Worm (Caenorhabditis elegans): ENCODE results near the gene F39D8.3.

The F39D8.3 gene

DNA sequence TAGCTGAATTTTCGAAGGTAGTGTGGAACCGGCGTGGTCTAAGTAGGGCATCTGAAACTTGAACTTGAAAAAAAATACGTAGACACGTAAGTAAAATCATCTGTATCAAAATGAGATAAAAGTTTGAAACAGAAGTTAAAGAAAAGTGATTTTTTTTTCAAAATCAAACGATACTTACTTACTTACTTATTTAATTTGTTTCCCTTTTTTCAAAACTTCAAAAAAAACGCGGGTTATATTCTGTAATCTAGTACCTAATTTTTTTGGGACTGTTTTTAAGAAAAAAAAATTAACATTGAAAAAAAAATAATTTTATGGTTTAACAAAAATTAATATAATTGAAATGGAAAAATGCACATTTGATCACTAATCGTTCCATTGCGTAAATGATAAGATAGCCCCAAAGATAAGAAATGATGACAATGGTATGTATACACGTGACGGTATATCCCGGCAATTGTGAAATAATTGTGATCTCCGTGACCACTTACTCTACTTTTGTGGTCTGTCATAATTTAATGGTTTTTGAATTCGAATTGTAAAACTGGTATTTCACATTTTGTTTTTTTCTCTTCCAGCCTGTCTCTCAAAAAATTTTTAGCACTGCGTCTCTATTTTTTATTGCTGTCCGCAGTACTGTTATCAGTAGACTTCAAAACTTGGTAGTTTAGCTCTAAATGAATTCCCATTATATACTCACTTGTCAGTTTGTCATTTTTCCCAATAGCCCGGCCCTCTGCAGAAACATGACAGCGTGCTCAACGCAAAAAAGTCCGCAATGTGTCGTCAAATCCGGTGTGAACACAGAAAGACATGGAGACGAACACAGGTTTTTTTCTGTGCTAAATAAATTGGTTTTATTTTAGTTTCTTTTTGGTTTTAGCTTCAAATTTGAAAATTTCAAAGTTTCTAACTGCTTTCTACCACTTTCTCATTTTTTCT, 20.2 kb downstream of the F39D8.3 start, which contains the start of gene mocs-1 (continued):
- no peak for TF ChIP-seq sox-4 (tag; optimal IDR thresholded peaks at IDR 0.05)
- TF ChIP-seq lin-13 (GFP tag; optimal IDR thresholded peaks at IDR 0.05) = no peak
- peak in 1 of 6 experiments; percentile 42 for TF ChIP-seq elt-3 (tag; optimal IDR thresholded peaks at IDR 0.05)
- no peak for TF ChIP-seq swsn-7 (tag; optimal IDR thresholded peaks at IDR 0.05)
- TF ChIP-seq lsy-2 (tag; optimal IDR thresholded peaks at IDR 0.05) = peak in 1 of 2 experiments; percentile 30
- TF ChIP-seq lir-3 (tag; optimal IDR thresholded peaks at IDR 0.05; ENCODE audit: poor library complexity) = no peak
- peak; percentile 84 for TF ChIP-seq F16B12.6 (tag; optimal IDR thresholded peaks at IDR 0.05)
- TF ChIP-seq snpc-4 (tag; optimal IDR thresholded peaks at IDR 0.05) = no peak
- TF ChIP-seq snu-23 (GFP tag; optimal IDR thresholded peaks at IDR 0.05) = peak; percentile 48
- TF ChIP-seq vab-15 (tag; optimal IDR thresholded peaks at IDR 0.05) = no peak
- TF ChIP-seq nhr-20 (tag; optimal IDR thresholded peaks at IDR 0.05) = peak; percentile 28
- no peak for TF ChIP-seq ceh-88 (GFP tag; IDR thresholded peaks at IDR 0.05)
- TF ChIP-seq pqm-1 (tag; optimal IDR thresholded peaks at IDR 0.05) = no peak
- peak; percentile 44 for TF ChIP-seq lin-14 (GFP tag; optimal IDR thresholded peaks at IDR 0.05)
- no peak for TF ChIP-seq ama-1 (optimal IDR thresholded peaks at IDR 0.05)
- TF ChIP-seq sptf-1 (tag; optimal IDR thresholded peaks at IDR 0.05) = no peak
- TF ChIP-seq nhr-71 (tag; optimal IDR thresholded peaks at IDR 0.05) = peak; percentile 30
- no peak for TF ChIP-seq ceh-90 (tag; optimal IDR thresholded peaks at IDR 0.05)
- no peak for TF ChIP-seq pax-3 (tag; optimal IDR thresholded peaks at IDR 0.05)
- no peak for TF ChIP-seq unc-62 (GFP tag; optimal IDR thresholded peaks at IDR 0.05)
- TF ChIP-seq hlh-4 (tag; optimal IDR thresholded peaks at IDR 0.05) = no peak
- no peak for TF ChIP-seq mef-2 (tag; optimal IDR thresholded peaks at IDR 0.05)
- no peak for TF ChIP-seq aha-1 (tag; optimal IDR thresholded peaks at IDR 0.05)
- no peak for TF ChIP-seq sup-37 (GFP tag; optimal IDR thresholded peaks at IDR 0.05)
- peak; percentile 62 for TF ChIP-seq nhr-85 (tag)
- TF ChIP-seq dsc-1 (tag; optimal IDR thresholded peaks at IDR 0.05) = no peak
- peak; percentile 50 for TF ChIP-seq grh-1 (GFP tag; IDR thresholded peaks at IDR 0.05)
- peak in 1 of 3 experiments; percentile 35 for TF ChIP-seq dpl-1 (GFP tag; optimal IDR thresholded peaks at IDR 0.05)
- no peak for TF ChIP-seq ceh-63 (GFP tag; optimal IDR thresholded peaks at IDR 0.05)
- no peak for TF ChIP-seq egl-13 (tag; optimal IDR thresholded peaks at IDR 0.05)
- TF ChIP-seq skn-1 (tag; optimal IDR thresholded peaks at IDR 0.05) = peak; percentile 87
- TF ChIP-seq mdl-1 (tag; optimal IDR thresholded peaks at IDR 0.05) = no peak
- TF ChIP-seq alr-1 (tag; optimal IDR thresholded peaks at IDR 0.05; ENCODE audit: borderline replicate concordance) = no peak
- no peak for TF ChIP-seq pag-3 (tag; optimal IDR thresholded peaks at IDR 0.05; ENCODE audit: borderline replicate concordance, insufficient read depth)
- no peak for TF ChIP-seq blmp-1 (tag; optimal IDR thresholded peaks at IDR 0.05)
- TF ChIP-seq tbx-2 (tag; optimal IDR thresholded peaks at IDR 0.05) = no peak
- TF ChIP-seq ztf-4 (tag; optimal IDR thresholded peaks at IDR 0.05) = no peak
- no peak for TF ChIP-seq lin-39 (tag; optimal IDR thresholded peaks at IDR 0.05)
- TF ChIP-seq nhr-237 (tag; optimal IDR thresholded peaks at IDR 0.05) = no peak
- TF ChIP-seq nhr-47 (tag; optimal IDR thresholded peaks at IDR 0.05) = peak; percentile 28
- TF ChIP-seq nhr-12 (tag; optimal IDR thresholded peaks at IDR 0.05) = no peak
- TF ChIP-seq egl-27 (tag; optimal IDR thresholded peaks at IDR 0.05) = no peak
- TF ChIP-seq tlp-1 (tag; optimal IDR thresholded peaks at IDR 0.05) = no peak
- no peak for TF ChIP-seq C04F5.9 (tag; optimal IDR thresholded peaks at IDR 0.05)
